Worm (Caenorhabditis elegans): ENCODE data around the gene npr-38.

DNA sequence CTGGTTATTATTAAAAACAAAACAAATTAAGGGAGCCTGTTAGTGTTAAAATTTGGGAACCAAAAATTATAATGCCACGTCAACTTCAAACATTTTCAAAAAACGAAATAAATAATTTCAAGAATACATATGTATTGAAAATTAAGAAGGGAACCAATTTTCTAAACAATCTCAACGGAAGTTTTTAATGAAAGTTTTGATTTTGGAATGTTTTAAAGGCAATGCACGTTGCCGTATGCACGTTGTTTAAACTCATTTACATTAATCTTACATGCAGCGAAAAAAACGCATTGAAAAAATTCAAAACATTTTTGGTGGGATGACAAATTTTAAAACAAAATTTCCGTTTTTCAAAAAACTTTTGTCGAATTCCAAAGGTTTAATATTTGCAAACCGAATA is 37.7 kb upstream of the npr-38 start:
- TF ChIP-seq mab-5 (tag; optimal IDR thresholded peaks at IDR 0.05): no peak
- TF ChIP-seq lin-32 (GFP tag; optimal IDR thresholded peaks at IDR 0.05): no peak
- no peak for TF ChIP-seq mep-1 (tag; optimal IDR thresholded peaks at IDR 0.05)
- no peak for TF ChIP-seq unc-39 (tag; optimal IDR thresholded peaks at IDR 0.05)
- no peak for TF ChIP-seq mls-2 (tag; optimal IDR thresholded peaks at IDR 0.05)
- TF ChIP-seq ztf-11 (tag; optimal IDR thresholded peaks at IDR 0.05): no peak
